Worm (Caenorhabditis elegans) whole organism, L4 larva: ENCODE results near the gene dos-3.

Source experiments
- T20F7.1 ChIP-seq: fragments of 200-800 bp; sonication (Bioruptor generic); optimal IDR thresholded peaks from 2 replicates; lab custom pipeline; 2018; ENCODE audit warnings: mild to moderate bottlenecking, missing genetic modification characterization, missing compliant biosample characterization
- Y105C5A.15 ChIP-seq: fragments of 200-800 bp; sonication (Bioruptor generic); IDR thresholded peaks from 2 replicates; pipeline ENCODE4 v1.3.6; 2022; ENCODE audit warnings: missing genetic modification characterization, missing compliant biosample characterization
- Y48G9A.11 ChIP-seq: fragments of 200-800 bp; sonication (Bioruptor generic); IDR thresholded peaks from 2 replicates; pipeline ENCODE4 v1.3.6; 2022; ENCODE audit warnings: missing genetic modification reagents, missing genetic modification characterization, missing compliant biosample characterization
- Y75B8A.6 ChIP-seq: fragments of 200-800 bp; sonication (Bioruptor generic); IDR thresholded peaks from 2 replicates; pipeline ENCODE4 v1.3.6; 2022; ENCODE audit warnings: missing genetic modification reagents, missing genetic modification characterization, missing compliant biosample characterization
- ZK337.2 ChIP-seq: fragments of 200-800 bp; sonication (Bioruptor generic); IDR thresholded peaks from 2 replicates; pipeline ENCODE4 v1.3.6; 2022; ENCODE audit warnings: missing genetic modification reagents, missing genetic modification characterization, missing compliant biosample characterization
- aha-1 ChIP-seq: fragments of 150-350 bp; peaks from one replicate; lab custom pipeline; 2014; ENCODE audit warnings: missing biosample characterization, missing genetic modification characterization
- ceh-28 ChIP-seq: fragments of 150-350 bp; optimal IDR thresholded peaks from 2 replicates; lab custom pipeline; 2014; ENCODE audit warnings: missing biosample characterization, missing genetic modification reagents, missing genetic modification characterization
- daf-16 ChIP-seq, 3 experiments: sonication (generic microtip); optimal IDR thresholded peaks; 2 replicates each; lab custom pipeline; 2016 to 2017; ENCODE audit warnings: missing genetic modification characterization in 3 of 3, missing genetic modification reagents in 3 of 3, mild to moderate bottlenecking in 2 of 3, missing compliant biosample characterization in 2 of 3, missing biosample characterization in 1 of 3, moderate library complexity in 1 of 3
- dmd-6 ChIP-seq: fragments of 200-800 bp; sonication (Bioruptor generic); IDR thresholded peaks from 2 replicates; pipeline ENCODE4 v1.3.6; 2022; ENCODE audit warnings: missing genetic modification reagents, missing genetic modification characterization, missing compliant biosample characterization
- dmd-9 ChIP-seq: fragments of 200-800 bp; sonication (Bioruptor generic); IDR thresholded peaks from 2 replicates; pipeline ENCODE4 v1.3.6; 2022; ENCODE audit warnings: missing genetic modification reagents, missing genetic modification characterization, missing compliant biosample characterization
- dpl-1 ChIP-seq: fragments of 150-350 bp; optimal IDR thresholded peaks from 2 replicates; lab custom pipeline; 2014; ENCODE audit warnings: missing biosample characterization, missing genetic modification reagents, missing genetic modification characterization
- duxl-1 ChIP-seq: sonication (generic microtip); optimal IDR thresholded peaks from 2 replicates; lab custom pipeline; 2016; ENCODE audit warnings: mild to moderate bottlenecking, missing genetic modification characterization, moderate library complexity, missing compliant biosample characterization; ENCODE audit not compliant: poor library complexity
- dve-1 ChIP-seq: sonication (generic microtip); optimal IDR thresholded peaks from 2 replicates; lab custom pipeline; 2017; ENCODE audit warnings: antibody characterized with exemption, mild to moderate bottlenecking, missing genetic modification characterization, missing compliant biosample characterization; ENCODE audit not compliant: insufficient read depth
- egl-43 ChIP-seq: fragments of 200-800 bp; sonication (Bioruptor generic); IDR thresholded peaks from 2 replicates; pipeline ENCODE4 v1.3.6; 2022; ENCODE audit warnings: missing genetic modification reagents, missing genetic modification characterization, missing compliant biosample characterization
- hif-1 ChIP-seq, 2 experiments: sonication (generic microtip); optimal IDR thresholded peaks; 2 replicates each; lab custom pipeline; 2016 to 2017; ENCODE audit warnings: missing compliant biosample characterization in 2 of 2, missing genetic modification characterization in 2 of 2, missing genetic modification reagents in 2 of 2, missing genotype in 2 of 2, mild to moderate bottlenecking in 1 of 2
- hlh-11 ChIP-seq: fragments of 200-800 bp; sonication (Bioruptor generic); optimal IDR thresholded peaks from 2 replicates; lab custom pipeline; 2018; ENCODE audit warnings: mild to moderate bottlenecking, missing genetic modification characterization, missing compliant biosample characterization
- hlh-30 ChIP-seq: sonication (generic microtip); optimal IDR thresholded peaks from 2 replicates; lab custom pipeline; 2017; ENCODE audit warnings: antibody characterized with exemption, mild to moderate bottlenecking, missing genetic modification characterization, missing compliant biosample characterization; ENCODE audit not compliant: insufficient read depth
- lin-13 ChIP-seq: fragments of 150-350 bp; optimal IDR thresholded peaks from 2 replicates; lab custom pipeline; 2014; ENCODE audit warnings: missing biosample characterization, missing genetic modification reagents, missing genetic modification characterization
- lin-15B ChIP-seq: fragments of 150-350 bp; sonication (generic microtip); optimal IDR thresholded peaks from 3 replicates; lab custom pipeline; 2014; ENCODE audit warnings: missing biosample characterization, missing genetic modification characterization
- lin-29 ChIP-seq: fragments of 200-800 bp; sonication (Bioruptor generic); IDR thresholded peaks from 2 replicates; pipeline ENCODE4 v1.3.6; 2022; ENCODE audit warnings: missing genetic modification reagents, missing genetic modification characterization, missing compliant biosample characterization
- lin-38 ChIP-seq: fragments of 200-800 bp; sonication (Bioruptor generic); IDR thresholded peaks from 2 replicates; pipeline ENCODE4 v1.3.6; 2022; ENCODE audit warnings: missing genetic modification reagents, missing genetic modification characterization, missing compliant biosample characterization
- lsy-2 ChIP-seq, 2 experiments: fragments of 150-350 bp in 1 of 2; sonication (generic microtip) in 1 of 2; optimal IDR thresholded peaks; 2 replicates each; lab custom pipeline; 2014 to 2017; ENCODE audit warnings: missing biosample characterization in 2 of 2, missing genetic modification characterization in 2 of 2
- madf-5 ChIP-seq, 2 experiments: fragments of 200-800 bp; sonication (Bioruptor generic); IDR thresholded peaks; 2 replicates each; pipeline ENCODE4 v1.3.6; 2022; ENCODE audit warnings: missing compliant biosample characterization in 2 of 2, missing genetic modification characterization in 2 of 2
- mdl-1 ChIP-seq, 2 experiments: fragments of 150-350 bp in 1 of 2; sonication (generic microtip) in 1 of 2; optimal IDR thresholded peaks; 2 replicates each; lab custom pipeline; 2014 to 2017; ENCODE audit warnings: missing biosample characterization in 2 of 2, missing genetic modification characterization in 2 of 2
- mep-1 ChIP-seq: fragments of 150-350 bp; sonication (generic microtip); optimal IDR thresholded peaks from 3 replicates; lab custom pipeline; 2014; ENCODE audit warnings: missing biosample characterization, missing genetic modification characterization
- mes-2 ChIP-seq: sonication (generic microtip); optimal IDR thresholded peaks from 2 replicates; lab custom pipeline; 2016; ENCODE audit warnings: missing genotype, mild to moderate bottlenecking, missing genetic modification characterization, missing compliant biosample characterization; ENCODE audit not compliant: poor library complexity, severe bottlenecking
- mxl-3 ChIP-seq: fragments of 200-800 bp; sonication (Bioruptor generic); optimal IDR thresholded peaks from 2 replicates; lab custom pipeline; 2018; ENCODE audit warnings: mild to moderate bottlenecking, missing genetic modification characterization, missing compliant biosample characterization
- nhr-10 ChIP-seq: fragments of 150-350 bp; optimal IDR thresholded peaks from 2 replicates; lab custom pipeline; 2014; ENCODE audit warnings: missing biosample characterization, missing genetic modification characterization
- nhr-102 ChIP-seq: sonication (generic microtip); optimal IDR thresholded peaks from 2 replicates; lab custom pipeline; 2016; ENCODE audit warnings: mild to moderate bottlenecking, missing genetic modification characterization, moderate library complexity, missing compliant biosample characterization
- nhr-11 ChIP-seq: fragments of 150-350 bp; optimal IDR thresholded peaks from 2 replicates; lab custom pipeline; 2014; ENCODE audit warnings: missing biosample characterization, missing genetic modification characterization
- nhr-28 ChIP-seq: fragments of 150-350 bp; optimal IDR thresholded peaks from 2 replicates; lab custom pipeline; 2014; ENCODE audit warnings: missing biosample characterization, missing genetic modification characterization
- nhr-48 ChIP-seq: sonication (generic microtip); optimal IDR thresholded peaks from 2 replicates; lab custom pipeline; 2016; ENCODE audit warnings: mild to moderate bottlenecking, missing genetic modification characterization, missing compliant biosample characterization
- nhr-77 ChIP-seq: fragments of 150-350 bp; optimal IDR thresholded peaks from 2 replicates; lab custom pipeline; 2014; ENCODE audit warnings: missing biosample characterization, missing genetic modification characterization
- php-3 ChIP-seq: fragments of 200-800 bp; sonication (Bioruptor generic); IDR thresholded peaks from 2 replicates; pipeline ENCODE4 v1.3.6; 2022; ENCODE audit warnings: missing genetic modification reagents, missing genetic modification characterization, missing compliant biosample characterization
- pqm-1 ChIP-seq: sonication (generic microtip); optimal IDR thresholded peaks from 2 replicates; lab custom pipeline; 2017; ENCODE audit warnings: missing biosample characterization, missing genetic modification characterization
- rbr-2 ChIP-seq: sonication (generic microtip); optimal IDR thresholded peaks from 2 replicates; lab custom pipeline; 2016; ENCODE audit warnings: missing genotype, missing genetic modification characterization, missing compliant biosample characterization
- sdz-12 ChIP-seq: fragments of 200-800 bp; sonication (Bioruptor generic); optimal IDR thresholded peaks from 2 replicates; lab custom pipeline; 2018; ENCODE audit warnings: mild to moderate bottlenecking, missing genetic modification characterization, missing compliant biosample characterization
- set-16 ChIP-seq: fragments of 200-800 bp; sonication (Bioruptor generic); IDR thresholded peaks from 2 replicates; pipeline ENCODE4 v1.3.6; 2022; ENCODE audit warnings: missing genetic modification reagents, missing genetic modification characterization, missing compliant biosample characterization
- spr-3 ChIP-seq: fragments of 200-800 bp; sonication (Bioruptor generic); optimal IDR thresholded peaks from 2 replicates; lab custom pipeline; 2018; ENCODE audit warnings: mild to moderate bottlenecking, missing genetic modification characterization, missing compliant biosample characterization
- unc-62 ChIP-seq, 3 experiments: fragments of 150-350 bp in 1 of 3; sonication (generic microtip); optimal IDR thresholded peaks in 2 of 3; peaks in 1 of 3; 1 replicate in 1 of 3; 2 replicates in 2 of 3; lab custom pipeline; 2014 to 2017; ENCODE audit warnings: missing biosample characterization in 3 of 3, missing genetic modification characterization in 3 of 3, missing genetic modification reagents in 3 of 3, missing genotype in 1 of 3
- ztf-7 ChIP-seq: fragments of 150-350 bp; optimal IDR thresholded peaks from 2 replicates; lab custom pipeline; 2014; ENCODE audit warnings: missing biosample characterization, missing genetic modification characterization

Gene dos-3

ce11 chrIII:853414-853813 lies 14.0 kb upstream of the dos-3 start (continued):
- no peak for TF ChIP-seq mxl-3 (GFP tag; lab: Kevin White, UChicago)
- TF ChIP-seq rbr-2 (tag; lab: Kevin White, UChicago): no peak
- no peak for TF ChIP-seq ceh-28
- no peak for TF ChIP-seq spr-3 (GFP tag; lab: Kevin White, UChicago)
- peak in 1 of 2 experiments; percentile 74 for TF ChIP-seq unc-62 (GFP tag; optimal IDR thresholded peaks at IDR 0.05 in 1 of 2; lab: Kevin White, UChicago)
- no peak for TF ChIP-seq unc-62 (tag; optimal IDR thresholded peaks at IDR 0.05; lab: Kevin White, UChicago)
- TF ChIP-seq hlh-11 (tag; lab: Kevin White, UChicago): no peak

DNA sequence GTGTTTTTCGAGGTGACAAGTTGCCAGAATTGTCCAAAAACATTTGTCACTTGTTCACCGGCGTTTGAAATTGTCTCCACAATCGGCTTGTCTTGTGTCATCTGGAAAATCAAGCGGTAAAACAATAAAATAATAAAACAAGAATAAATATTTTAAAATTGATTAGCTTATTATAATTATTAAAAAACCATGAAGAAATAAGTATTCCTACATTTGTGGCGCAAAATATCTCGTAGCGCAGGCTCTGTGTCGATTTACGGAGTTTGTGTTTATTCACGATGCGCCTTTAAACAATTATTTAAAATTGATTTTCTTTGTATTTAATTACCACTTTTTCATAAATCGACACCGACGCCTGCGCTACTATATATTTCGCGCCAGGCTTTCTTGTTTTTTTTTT lies 12.9 kb upstream of the dos-3 start, which contains the start of gene moma-1:
Gene moma-1 (minus strand): TSS at position 101 of the 400 bp plus-strand sequence.
- no peak for TF ChIP-seq nhr-102
- no peak for TF ChIP-seq hif-1 (tag; optimal IDR thresholded peaks at IDR 0.05; lab: Kevin White, UChicago)
- peak; percentile 30; the same call in 1 of the 2 replicates for TF ChIP-seq Y48G9A.11 (GFP tag; lab: Robert Waterston, UW)
- TF ChIP-seq set-16 (GFP tag; lab: Robert Waterston, UW): no peak
- no peak for TF ChIP-seq ceh-28
- TF ChIP-seq php-3 (GFP tag; lab: Robert Waterston, UW): no peak
- TF ChIP-seq lin-38: peak; percentile 39; the same call in 1 of the 2 replicates
- TF ChIP-seq, all 104 proteins: peak for 2

DNA sequence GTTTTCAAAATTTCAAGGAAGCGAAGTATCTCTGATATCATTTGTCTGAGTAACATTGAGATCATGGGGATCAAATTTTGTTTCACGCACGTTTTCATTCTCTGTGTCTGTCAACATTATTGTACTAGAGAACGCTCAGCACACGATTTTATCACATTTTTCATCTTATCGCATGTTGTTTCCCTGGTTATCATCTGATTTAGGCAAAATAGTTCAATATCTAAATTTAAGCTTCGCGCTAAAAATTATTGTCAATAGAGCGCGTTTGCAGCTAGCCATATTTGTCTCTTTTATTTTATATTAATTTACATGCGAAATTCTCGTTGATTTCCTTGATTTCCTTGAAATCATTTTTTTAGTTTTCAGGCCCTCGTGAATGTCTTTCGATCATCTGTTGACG lies 6.1 kb upstream of the dos-3 start, which contains the start of gene K02F3.2:
Gene K02F3.2 (plus strand): TSS at position 357 of the 400 bp plus-strand sequence.
- TF ChIP-seq daf-16 (GFP tag; optimal IDR thresholded peaks at IDR 0.05; lab: Kevin White, UChicago): no peak
- peak; percentile 86 for TF ChIP-seq daf-16 (tag; optimal IDR thresholded peaks at IDR 0.05; lab: Kevin White, UChicago)
- TF ChIP-seq lin-29: no peak
- TF ChIP-seq nhr-48: peak; percentile 53
- TF ChIP-seq dmd-9 (GFP tag; lab: Robert Waterston, UW): no peak
- TF ChIP-seq nhr-28: peak; percentile 91
- peak; percentile 86 for TF ChIP-seq dpl-1 (GFP tag; lab: Kevin White, UChicago)
- peak; percentile 57 for TF ChIP-seq mxl-3 (GFP tag; lab: Kevin White, UChicago)
- TF ChIP-seq hif-1 (tag; optimal IDR thresholded peaks at IDR 0.05; lab: Kevin White, UChicago): peak in 1 of 2 experiments; percentile 47
- peak; percentile 24 to 77 for TF ChIP-seq lsy-2 (tag; optimal IDR thresholded peaks at IDR 0.05; lab: Kevin White, UChicago)
- peak; percentile 42 for TF ChIP-seq nhr-102
- peak; percentile 37 for TF ChIP-seq nhr-11 (tag; lab: Kevin White, UChicago)
- TF ChIP-seq mes-2 (tag; lab: Kevin White, UChicago): peak; percentile 13
- no peak for TF ChIP-seq ceh-28
- peak; percentile 84 for TF ChIP-seq nhr-77 (tag; lab: Kevin White, UChicago)
- TF ChIP-seq pqm-1 (tag; lab: Kevin White, UChicago): peak; percentile 1
- TF ChIP-seq lin-13 (GFP tag; lab: Kevin White, UChicago): no peak
- no peak for TF ChIP-seq madf-5 (GFP tag; IDR thresholded peaks at IDR 0.05; lab: Robert Waterston, UW)
- peak; percentile 82 for TF ChIP-seq dve-1 (tag; lab: Kevin White, UChicago)
- peak; percentile 91 for TF ChIP-seq hlh-30 (tag; lab: Kevin White, UChicago)
- no peak for TF ChIP-seq Y105C5A.15
- no peak for TF ChIP-seq Y75B8A.6 (GFP tag; lab: Robert Waterston, UW)
- TF ChIP-seq dmd-6 (GFP tag; lab: Robert Waterston, UW): peak; percentile 72
- no peak for TF ChIP-seq egl-43
- peak; percentile 58 for TF ChIP-seq T20F7.1 (GFP tag; lab: Kevin White, UChicago)
- peak; percentile 82 for TF ChIP-seq hlh-11 (tag; lab: Kevin White, UChicago)
- no peak for TF ChIP-seq nhr-10 (tag; lab: Kevin White, UChicago)
- peak; percentile 29 for TF ChIP-seq ztf-7 (tag; lab: Kevin White, UChicago)
- TF ChIP-seq lin-38: peak; percentile 95
- peak; percentile 25 for TF ChIP-seq rbr-2 (tag; lab: Kevin White, UChicago)
- TF ChIP-seq mdl-1 (tag; optimal IDR thresholded peaks at IDR 0.05; lab: Kevin White, UChicago): peak in 1 of 2 experiments; percentile 89
- TF ChIP-seq mep-1 (tag; lab: Kevin White, UChicago): peak; percentile 56
- peak; percentile 17 for TF ChIP-seq duxl-1 (tag; lab: Kevin White, UChicago)
- peak; percentile 84 for TF ChIP-seq aha-1 (tag; lab: Kevin White, UChicago)
- no peak for TF ChIP-seq sdz-12
- no peak for TF ChIP-seq ZK337.2 (GFP tag; lab: Robert Waterston, UW)
- no peak for TF ChIP-seq lin-15B (tag; lab: Kevin White, UChicago)
